Comparison of ENCODE assay signal across 3 worm cellular contexts in the genomic region with DNA sequence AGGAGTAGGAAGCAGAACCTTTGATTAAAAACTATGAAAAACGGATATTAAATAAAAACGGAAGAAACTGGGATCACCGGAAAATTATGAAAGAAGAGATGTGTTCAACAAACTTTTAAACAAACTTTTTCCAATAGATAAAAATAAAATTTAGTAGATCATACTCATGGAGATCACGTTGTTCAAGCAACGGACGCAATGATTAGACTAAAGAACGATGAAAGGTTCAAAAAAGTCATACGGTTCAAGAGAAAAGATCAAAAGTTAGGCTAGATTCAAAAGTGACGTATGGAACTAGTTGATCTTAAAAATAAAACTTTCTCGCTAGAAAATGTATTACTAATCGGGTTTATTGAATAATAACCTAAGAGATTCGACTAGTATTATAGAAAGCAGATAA.
A peak's percentile ranks its signal among the peaks of the same experiment; 100 is the strongest.
TF ChIP-seq lines count a peak whose summit lies in the region.

No protein-coding gene starts in this region.

TF ChIP-seq in whole organism, L1 larva, 84 proteins besides CTCF, POLR2A, EP300 and RAD21:
- peak; percentile 19 for TF ChIP-seq nhr-20 (tag; optimal IDR thresholded peaks at IDR 0.05; lab: Kevin White, UChicago)
- TF ChIP-seq blmp-1 (tag; optimal IDR thresholded peaks at IDR 0.05; lab: Kevin White, UChicago): peak; percentile 49
- TF ChIP-seq egl-13 (tag; optimal IDR thresholded peaks at IDR 0.05; lab: Kevin White, UChicago): no peak
- TF ChIP-seq efl-3 (GFP tag; optimal IDR thresholded peaks at IDR 0.05; lab: Kevin White, UChicago): no peak
- peak in 2 of 6 experiments; percentile 39 to 65 for TF ChIP-seq elt-3 (tag; optimal IDR thresholded peaks at IDR 0.05; lab: Kevin White, UChicago)
- peak; percentile 16 for TF ChIP-seq nhr-71 (tag; optimal IDR thresholded peaks at IDR 0.05; lab: Kevin White, UChicago)

TF ChIP-seq in whole organism, L2 larva, 48 proteins besides CTCF, POLR2A, EP300 and RAD21:
- TF ChIP-seq sma-9 (GFP tag; optimal IDR thresholded peaks at IDR 0.05; lab: Kevin White, UChicago): peak; percentile 58
- TF ChIP-seq sma-9 (tag; optimal IDR thresholded peaks at IDR 0.05; lab: Kevin White, UChicago): no peak
- peak; percentile 40 for TF ChIP-seq blmp-1 (tag; optimal IDR thresholded peaks at IDR 0.05; lab: Kevin White, UChicago; ENCODE audit: insufficient read depth)
- TF ChIP-seq nhr-21 (tag; optimal IDR thresholded peaks at IDR 0.05; lab: Kevin White, UChicago): peak; percentile 28
- TF ChIP-seq lin-13 (GFP tag; optimal IDR thresholded peaks at IDR 0.05; lab: Kevin White, UChicago): no peak
- TF ChIP-seq ztf-4 (tag; optimal IDR thresholded peaks at IDR 0.05; lab: Kevin White, UChicago): no peak

TF ChIP-seq in whole organism, L4 larva, 104 proteins besides CTCF, POLR2A, EP300 and RAD21:
- TF ChIP-seq dmd-6 (GFP tag; IDR thresholded peaks at IDR 0.05; lab: Robert Waterston, UW) (peak; percentile 8; the same call in 1 of the 2 replicates), hif-1 (tag; optimal IDR thresholded peaks at IDR 0.05; lab: Kevin White, UChicago) (no peak), daf-12 (tag; optimal IDR thresholded peaks at IDR 0.05; lab: Kevin White, UChicago) (no peak)
